Fruit fly (Drosophila melanogaster) whole organism, adult: ENCODE measurements around the gene Eig71Ed.

Experiments
- CG11617 ChIP-seq: fragments of 200-800 bp; sonication (Bioruptor generic); optimal IDR thresholded peaks from 2 replicates; lab custom pipeline; 2017; ENCODE audit warnings: mild to moderate bottlenecking, missing biosample characterization, missing genetic modification reagents, missing genetic modification characterization
- CG12768 ChIP-seq: fragments of 200-800 bp; sonication (Bioruptor generic); optimal IDR thresholded peaks from 2 replicates; lab custom pipeline; 2017; ENCODE audit warnings: missing biosample characterization, missing genetic modification characterization, mild to moderate bottlenecking, moderate library complexity, missing genetic modification reagents
- CG14711 ChIP-seq: fragments of 200-800 bp; sonication (Bioruptor generic); optimal IDR thresholded peaks from 2 replicates; lab custom pipeline; 2018; ENCODE audit warnings: missing biosample characterization, mild to moderate bottlenecking, missing genetic modification characterization, moderate library complexity
- CG5204 ChIP-seq: fragments of 200-800 bp; sonication (Bioruptor generic); optimal IDR thresholded peaks from 2 replicates; lab custom pipeline; 2016; ENCODE audit warnings: missing biosample characterization, missing genetic modification characterization
- CG7045 ChIP-seq: fragments of 200-800 bp; sonication (Bioruptor generic); optimal IDR thresholded peaks from 2 replicates; lab custom pipeline; 2017; ENCODE audit warnings: missing biosample characterization, mild to moderate bottlenecking, missing genetic modification characterization
- CG7101 ChIP-seq: fragments of 200-800 bp; sonication (Bioruptor generic); optimal IDR thresholded peaks from 2 replicates; lab custom pipeline; 2018; ENCODE audit warnings: missing biosample characterization, mild to moderate bottlenecking, missing genetic modification characterization, moderate library complexity
- Mnt ChIP-seq: fragments of 200-800 bp; sonication (Bioruptor generic); optimal IDR thresholded peaks from 2 replicates; lab custom pipeline; 2016; ENCODE audit warnings: missing biosample characterization, mild to moderate bottlenecking, missing genetic modification characterization
- kay ChIP-seq: fragments of 200-800 bp; sonication (Bioruptor generic); peaks from one replicate; lab custom pipeline; 2016; ENCODE audit warnings: missing biosample characterization, missing genetic modification characterization, borderline replicate concordance

DNA sequence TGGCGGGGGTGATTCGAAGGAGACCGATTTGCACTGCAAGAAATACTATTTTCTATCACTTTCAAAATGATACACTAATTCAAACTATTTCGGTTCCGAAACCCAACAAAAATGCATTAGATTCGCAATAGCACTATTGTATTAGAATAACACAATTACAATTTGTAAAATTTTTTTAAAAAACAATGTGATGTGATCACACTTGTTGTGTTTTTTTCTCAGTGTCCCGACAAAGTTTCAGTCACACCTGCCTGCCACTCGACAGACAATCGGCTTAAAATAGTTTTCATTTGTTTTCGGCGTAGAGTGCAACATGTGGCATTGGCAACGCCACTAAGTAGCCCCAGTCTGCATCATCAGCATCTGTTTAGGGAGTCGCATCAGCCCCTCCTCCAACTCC, 22.8 kb downstream of the Eig71Ed start:
- no peak for TF ChIP-seq CG5204 (GFP tag; lab: Kevin White, UChicago)
- TF ChIP-seq CG7045: no peak
- no peak for TF ChIP-seq CG11617
- no peak for TF ChIP-seq Mnt (GFP tag; lab: Kevin White, UChicago)
- no peak for TF ChIP-seq CG7101 (tag; lab: Kevin White, UChicago)
- TF ChIP-seq CG14711 (tag; lab: Kevin White, UChicago): no peak
- TF ChIP-seq CG12768 (GFP tag; lab: Kevin White, UChicago): no peak
- TF ChIP-seq kay: no peak
